Worm (Caenorhabditis elegans) whole organism, L4 larva: ENCODE measurements around the gene fbxb-85.

Experiments used
- F37D6.2 ChIP-seq: sonication (generic microtip); optimal IDR thresholded peaks from 2 replicates; lab custom pipeline; 2016; ENCODE audit warnings: mild to moderate bottlenecking, missing genetic modification characterization, missing compliant biosample characterization
- F49E8.2 ChIP-seq: sonication (generic microtip); optimal IDR thresholded peaks from 2 replicates; lab custom pipeline; 2016; ENCODE audit warnings: missing compliant biosample characterization, mild to moderate bottlenecking, missing genetic modification characterization, borderline replicate concordance
- ceh-82 ChIP-seq: sonication (generic microtip); optimal IDR thresholded peaks from 2 replicates; lab custom pipeline; 2017; ENCODE audit warnings: missing biosample characterization, missing genetic modification characterization
- lsy-2 ChIP-seq, 2 experiments: fragments of 150-350 bp in 1 of 2; sonication (generic microtip) in 1 of 2; optimal IDR thresholded peaks; 2 replicates each; lab custom pipeline; 2014 to 2017; ENCODE audit warnings: missing biosample characterization in 2 of 2, missing genetic modification characterization in 2 of 2
- skn-1 ChIP-seq: fragments of 150-350 bp; optimal IDR thresholded peaks from 2 replicates; lab custom pipeline; 2014; ENCODE audit warnings: missing biosample characterization, missing genetic modification characterization
- zfp-2 ChIP-seq: sonication (generic microtip); optimal IDR thresholded peaks from 2 replicates; lab custom pipeline; 2016; ENCODE audit warnings: mild to moderate bottlenecking, missing genetic modification characterization, missing compliant biosample characterization

DNA sequence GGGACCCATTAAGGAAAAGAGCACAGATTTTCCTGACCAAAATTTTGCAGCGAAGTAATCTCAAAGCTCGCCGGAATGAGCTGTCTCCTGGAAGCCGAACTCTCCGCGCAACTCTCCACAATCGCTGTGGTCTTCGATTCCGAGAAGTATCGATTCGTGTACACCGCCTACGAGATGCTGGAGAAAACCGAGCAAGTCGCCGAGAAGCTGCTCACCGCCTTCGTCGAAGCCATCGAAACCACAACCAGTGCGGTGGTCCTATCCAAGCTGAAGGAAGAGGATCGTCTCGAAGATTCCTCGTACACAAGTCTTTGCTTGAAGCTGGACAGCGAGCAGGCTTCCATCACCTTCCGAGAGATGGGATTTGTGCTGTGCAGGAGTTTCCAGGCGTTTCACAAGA lies 22.1 kb upstream of the fbxb-85 start:
- TF ChIP-seq F37D6.2 (tag; lab: Kevin White, UChicago) (no peak), lsy-2 (tag; optimal IDR thresholded peaks at IDR 0.05; lab: Kevin White, UChicago) (no peak), F49E8.2 (tag; lab: Kevin White, UChicago) (no peak), ceh-82 (tag; lab: Kevin White, UChicago) (no peak), skn-1 (tag; lab: Kevin White, UChicago) (no peak), zfp-2 (tag; lab: Kevin White, UChicago) (no peak)
